Worm (Caenorhabditis elegans) whole organism, L3 larva: Measurements from ENCODE around the gene lpr-4.

Experiments used
- R02D3.7 ChIP-seq: fragments of 150-350 bp; optimal IDR thresholded peaks from 2 replicates; lab custom pipeline; 2014; ENCODE audit warnings: missing biosample characterization, missing genetic modification characterization
- ZK546.5 ChIP-seq: sonication (generic microtip); optimal IDR thresholded peaks from 2 replicates; lab custom pipeline; 2017; ENCODE audit warnings: missing biosample characterization, missing genetic modification characterization
- aly-2 ChIP-seq: fragments of 150-350 bp; optimal IDR thresholded peaks from 2 replicates; lab custom pipeline; 2014; ENCODE audit warnings: missing biosample characterization, missing genetic modification characterization
- ceh-16 ChIP-seq: sonication (generic microtip); optimal IDR thresholded peaks from 2 replicates; lab custom pipeline; 2017; ENCODE audit warnings: missing biosample characterization, missing genetic modification characterization
- ceh-28 ChIP-seq: fragments of 150-350 bp; optimal IDR thresholded peaks from 2 replicates; lab custom pipeline; 2014; ENCODE audit warnings: missing biosample characterization, missing genetic modification reagents, missing genetic modification characterization
- ceh-82 ChIP-seq: fragments of 150-350 bp; optimal IDR thresholded peaks from 2 replicates; lab custom pipeline; 2014; ENCODE audit warnings: missing biosample characterization, missing genetic modification characterization
- ceh-9 ChIP-seq: sonication (generic microtip); optimal IDR thresholded peaks from 2 replicates; lab custom pipeline; 2018; ENCODE audit warnings: missing biosample characterization, missing genetic modification characterization
- elt-2 ChIP-seq: sonication (generic microtip); optimal IDR thresholded peaks from 2 replicates; lab custom pipeline; 2016; ENCODE audit warnings: missing genetic modification reagents, mild to moderate bottlenecking, missing genetic modification characterization, missing compliant biosample characterization
- elt-3 ChIP-seq, 3 experiments: fragments of 150-350 bp in 1 of 3; sonication (generic microtip) in 2 of 3; optimal IDR thresholded peaks; 2 replicates in 2 of 3; 4 replicates in 1 of 3; lab custom pipeline; 2014 to 2017; ENCODE audit warnings: missing biosample characterization in 3 of 3, missing genetic modification characterization in 3 of 3
- eor-1 ChIP-seq, 2 experiments: fragments of 150-350 bp; optimal IDR thresholded peaks; 2 replicates each; lab custom pipeline; 2014 to 2018; ENCODE audit warnings: missing biosample characterization in 2 of 2, missing genetic modification characterization in 2 of 2
- fkh-10 ChIP-seq: sonication (generic microtip); optimal IDR thresholded peaks from 2 replicates; lab custom pipeline; 2017; ENCODE audit warnings: missing biosample characterization, missing genetic modification reagents, missing genetic modification characterization
- fkh-2 ChIP-seq: fragments of 150-350 bp; optimal IDR thresholded peaks from 2 replicates; lab custom pipeline; 2014; ENCODE audit warnings: missing biosample characterization, missing genetic modification reagents, missing genetic modification characterization
- fos-1 ChIP-seq: fragments of 150-350 bp; optimal IDR thresholded peaks from 2 replicates; lab custom pipeline; 2014; ENCODE audit warnings: missing biosample characterization, missing genetic modification characterization
- hmg-11 ChIP-seq: sonication (generic microtip); optimal IDR thresholded peaks from 2 replicates; lab custom pipeline; 2016; ENCODE audit warnings: missing genetic modification characterization, missing compliant biosample characterization
- lin-39 ChIP-seq: fragments of 150-350 bp; optimal IDR thresholded peaks from 2 replicates; lab custom pipeline; 2018; ENCODE audit warnings: missing biosample characterization, missing genetic modification reagents, missing genetic modification characterization
- mdl-1 ChIP-seq: fragments of 150-350 bp; optimal IDR thresholded peaks from 2 replicates; lab custom pipeline; 2014; ENCODE audit warnings: missing biosample characterization, missing genetic modification characterization
- mml-1 ChIP-seq: fragments of 150-350 bp; sonication (generic microtip); optimal IDR thresholded peaks from 3 replicates; lab custom pipeline; 2014; ENCODE audit warnings: missing biosample characterization, missing genetic modification characterization
- nfya-1 ChIP-seq: sonication (generic microtip); optimal IDR thresholded peaks from 2 replicates; lab custom pipeline; 2017; ENCODE audit warnings: missing genetic modification characterization, mild to moderate bottlenecking, missing compliant biosample characterization, antibody characterized with exemption, moderate library complexity; ENCODE audit not compliant: insufficient read depth
- nhr-11 ChIP-seq: fragments of 150-350 bp; optimal IDR thresholded peaks from 2 replicates; lab custom pipeline; 2014; ENCODE audit warnings: missing biosample characterization, missing genetic modification characterization
- nhr-12 ChIP-seq: fragments of 150-350 bp; optimal IDR thresholded peaks from 2 replicates; lab custom pipeline; 2014; ENCODE audit warnings: missing biosample characterization, missing genetic modification characterization
- nhr-23 ChIP-seq: fragments of 150-350 bp; optimal IDR thresholded peaks from 2 replicates; lab custom pipeline; 2014; ENCODE audit warnings: missing biosample characterization, missing genetic modification reagents, missing genetic modification characterization
- nhr-25 ChIP-seq: sonication (generic microtip); optimal IDR thresholded peaks from 2 replicates; lab custom pipeline; 2017; ENCODE audit warnings: missing biosample characterization, missing genetic modification characterization
- nhr-28 ChIP-seq: fragments of 150-350 bp; optimal IDR thresholded peaks from 2 replicates; lab custom pipeline; 2014; ENCODE audit warnings: missing biosample characterization, missing genetic modification characterization
- nhr-43 ChIP-seq: sonication (generic microtip); optimal IDR thresholded peaks from 2 replicates; lab custom pipeline; 2016; ENCODE audit warnings: mild to moderate bottlenecking, missing genetic modification characterization, missing compliant biosample characterization; ENCODE audit not compliant: poor library complexity, severe bottlenecking
- nhr-67 ChIP-seq: fragments of 150-350 bp; optimal IDR thresholded peaks from 2 replicates; lab custom pipeline; 2014; ENCODE audit warnings: missing biosample characterization, missing genetic modification characterization
- nhr-76 ChIP-seq: fragments of 150-350 bp; sonication (generic microtip); optimal IDR thresholded peaks from 5 replicates; lab custom pipeline; 2014; ENCODE audit warnings: missing biosample characterization, missing genetic modification characterization
- nhr-77 ChIP-seq: fragments of 150-350 bp; optimal IDR thresholded peaks from 2 replicates; lab custom pipeline; 2014; ENCODE audit warnings: missing biosample characterization, missing genetic modification characterization
- pha-4 ChIP-seq: fragments of 150-350 bp; optimal IDR thresholded peaks from 2 replicates; lab custom pipeline; 2014; ENCODE audit warnings: missing biosample characterization, missing genetic modification reagents, missing genetic modification characterization
- pqm-1 ChIP-seq: fragments of 150-350 bp; optimal IDR thresholded peaks from 2 replicates; lab custom pipeline; 2017; ENCODE audit warnings: missing biosample characterization, missing genetic modification characterization, inconsistent platforms
- sea-2 ChIP-seq: fragments of 150-350 bp; sonication (generic microtip); optimal IDR thresholded peaks from 4 replicates; lab custom pipeline; 2014; ENCODE audit warnings: missing biosample characterization, missing genetic modification reagents, missing genetic modification characterization
- skn-1 ChIP-seq: fragments of 150-350 bp; optimal IDR thresholded peaks from 2 replicates; lab custom pipeline; 2014; ENCODE audit warnings: missing biosample characterization, missing genetic modification characterization
- snpc-4 ChIP-seq: fragments of 150-350 bp; optimal IDR thresholded peaks from 2 replicates; lab custom pipeline; 2014; ENCODE audit warnings: missing biosample characterization, missing genetic modification characterization
- tbx-2 ChIP-seq: sonication (generic microtip); optimal IDR thresholded peaks from 2 replicates; lab custom pipeline; 2016; ENCODE audit warnings: mild to moderate bottlenecking, missing genetic modification characterization, missing compliant biosample characterization
- unc-39 ChIP-seq: sonication (generic microtip); optimal IDR thresholded peaks from 4 replicates; lab custom pipeline; 2017; ENCODE audit warnings: missing biosample characterization, missing genetic modification characterization
- unc-62 ChIP-seq: fragments of 150-350 bp; sonication (generic microtip); optimal IDR thresholded peaks from 4 replicates; lab custom pipeline; 2014; ENCODE audit warnings: missing biosample characterization, missing genetic modification reagents, missing genetic modification characterization
- zag-1 ChIP-seq: fragments of 150-350 bp; optimal IDR thresholded peaks from 2 replicates; lab custom pipeline; 2014; ENCODE audit warnings: missing biosample characterization, missing genetic modification characterization
- ztf-11 ChIP-seq: fragments of 150-350 bp; optimal IDR thresholded peaks from 2 replicates; lab custom pipeline; 2014; ENCODE audit warnings: missing biosample characterization, missing genetic modification characterization
- ztf-4 ChIP-seq: fragments of 150-350 bp; optimal IDR thresholded peaks from 2 replicates; lab custom pipeline; 2014; ENCODE audit warnings: missing biosample characterization, missing genetic modification characterization

The lpr-4 gene

DNA sequence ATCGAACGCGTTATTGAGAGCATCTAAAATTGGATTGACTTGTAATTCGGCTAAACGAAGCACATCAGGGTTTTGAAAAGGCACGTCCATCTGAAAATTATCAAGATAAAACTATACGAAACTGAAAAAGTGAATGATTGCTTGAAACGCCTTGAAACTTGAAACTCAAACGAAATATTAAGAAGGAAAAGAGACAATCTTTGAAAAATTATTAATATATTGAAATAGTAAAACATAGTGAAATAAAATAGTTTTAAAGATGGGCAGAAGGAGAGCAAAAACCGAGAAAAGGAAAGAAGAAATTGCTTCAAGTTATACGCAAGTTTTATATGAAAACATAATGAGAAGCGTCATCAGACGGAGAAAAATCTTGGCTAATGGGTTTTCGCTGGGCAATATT is 33.2 kb downstream of the lpr-4 start, which contains the start of gene W02H3.3:
Gene W02H3.3 (minus strand): TSS at position 101 of the 400 bp plus-strand sequence.
- TF ChIP-seq zag-1 (no peak), nhr-67 (tag; lab: Kevin White, UChicago) (no peak), ceh-82 (tag; lab: Kevin White, UChicago) (no peak), fkh-10 (no peak), skn-1 (no peak), ZK546.5 (tag; lab: Kevin White, UChicago) (no peak), lin-39 (tag; lab: Kevin White, UChicago) (no peak), sea-2 (GFP tag; lab: Kevin White, UChicago) (no peak), unc-39 (tag; lab: Kevin White, UChicago) (no peak), unc-62 (no peak), hmg-11 (no peak), nhr-77 (tag; lab: Kevin White, UChicago) (no peak), elt-3 (tag; optimal IDR thresholded peaks at IDR 0.05; lab: Kevin White, UChicago) (no peak), nhr-11 (tag; lab: Kevin White, UChicago) (no peak), snpc-4 (tag; lab: Kevin White, UChicago) (no peak), R02D3.7 (no peak), nhr-28 (no peak), ztf-4 (tag; lab: Kevin White, UChicago) (no peak)
- TF ChIP-seq, all 47 proteins: peak for 0

DNA sequence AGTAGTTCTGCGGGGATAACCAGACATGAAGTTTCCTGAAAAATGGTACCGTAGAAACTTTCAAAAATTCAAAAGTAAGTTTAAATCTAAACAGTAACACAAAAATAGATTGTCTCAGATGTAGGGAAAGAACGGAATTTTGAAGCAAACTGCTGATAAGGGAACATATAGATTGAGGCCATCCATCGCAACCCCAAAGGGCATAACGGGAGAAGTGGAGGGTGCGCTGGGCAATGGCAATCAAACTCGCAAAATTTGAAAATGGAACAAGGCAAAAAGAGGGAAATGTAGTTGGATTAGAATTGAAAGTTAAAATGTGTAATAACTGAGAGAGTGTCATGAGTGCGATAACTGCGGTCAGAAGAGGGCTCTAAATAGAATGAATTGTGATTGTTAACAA is 38.2 kb downstream of the lpr-4 start:
- TF ChIP-seq mdl-1 (tag; lab: Kevin White, UChicago) (no peak), nhr-28 (no peak), ztf-11 (tag; lab: Kevin White, UChicago) (no peak), nhr-43 (tag; lab: Kevin White, UChicago) (no peak), eor-1 (tag; optimal IDR thresholded peaks at IDR 0.05; lab: Kevin White, UChicago) (no peak), ZK546.5 (tag; lab: Kevin White, UChicago) (no peak), nhr-12 (tag; lab: Kevin White, UChicago) (no peak), pqm-1 (tag; lab: Kevin White, UChicago) (no peak), tbx-2 (tag; lab: Kevin White, UChicago) (no peak)

DNA sequence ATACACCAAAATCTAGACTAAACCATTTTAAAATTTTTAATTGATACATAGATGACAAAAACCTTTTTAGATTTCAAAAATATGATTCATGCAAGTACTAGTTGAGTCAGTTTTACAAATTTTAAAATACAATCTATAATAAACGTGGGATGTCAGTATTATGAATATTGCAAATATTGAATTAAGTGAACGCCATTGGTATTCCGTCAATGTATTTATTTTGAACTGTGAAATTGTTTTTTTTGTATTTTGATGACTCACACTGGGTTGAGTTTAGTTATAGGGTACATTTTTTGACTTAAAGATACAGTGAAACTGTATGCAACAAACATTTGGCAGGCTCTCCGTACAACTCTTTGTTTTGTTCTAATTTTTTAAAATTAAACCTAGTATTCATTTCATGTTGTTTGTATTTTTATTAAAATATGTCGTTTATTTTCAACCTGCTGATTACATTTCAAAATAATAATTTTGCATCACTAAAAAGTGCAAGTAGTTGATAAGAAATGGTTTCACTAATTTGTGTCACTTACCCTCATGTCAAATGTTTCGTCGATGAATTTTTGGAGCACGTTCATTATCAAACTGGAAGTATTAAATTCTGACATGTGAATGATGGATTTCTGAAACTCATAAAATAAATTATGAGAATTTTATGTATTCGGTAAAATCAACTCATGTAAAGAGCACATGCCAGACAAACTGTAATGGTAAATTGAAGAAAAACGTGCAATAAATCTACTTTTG is 40.1 kb downstream of the lpr-4 start, which contains the start of gene W02H3.1:
Gene W02H3.1 (minus strand): TSS at position 578 of the 747 bp plus-strand sequence.
- no peak for TF ChIP-seq nhr-23
- TF ChIP-seq pqm-1 (tag; lab: Kevin White, UChicago), result peak; percentile 31
- no peak for TF ChIP-seq snpc-4 (tag; lab: Kevin White, UChicago)
- peak; percentile 49 for TF ChIP-seq elt-2
- no peak for TF ChIP-seq unc-62

DNA sequence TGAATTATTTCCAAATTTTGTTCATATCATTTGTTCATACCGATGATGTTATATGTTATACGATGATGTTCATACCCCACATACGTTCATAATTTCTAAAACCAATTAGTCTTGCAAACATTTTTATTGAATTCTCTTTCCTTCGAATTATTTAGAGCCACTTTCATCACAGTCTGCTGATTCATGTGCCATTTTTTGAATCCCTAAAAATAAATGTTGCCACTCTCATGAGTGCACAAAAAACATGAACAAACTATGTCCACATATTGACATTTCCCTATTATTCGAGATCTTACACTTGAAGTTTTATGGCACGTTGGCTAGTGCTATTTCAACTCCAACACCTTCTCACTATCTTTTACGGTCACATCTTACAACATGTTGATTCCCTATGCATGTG is 42.1 kb downstream of the lpr-4 start, which contains the start of gene clc-17:
Gene clc-17 (plus strand): TSS at position 301 of the 400 bp plus-strand sequence.
- no peak for TF ChIP-seq nhr-43 (tag; lab: Kevin White, UChicago)
- TF ChIP-seq ceh-16, result no peak
- no peak for TF ChIP-seq nhr-76
- TF ChIP-seq eor-1 (tag; optimal IDR thresholded peaks at IDR 0.05; lab: Kevin White, UChicago), result no peak
- no peak for TF ChIP-seq elt-3 (tag; optimal IDR thresholded peaks at IDR 0.05; lab: Kevin White, UChicago)
- TF ChIP-seq aly-2 (tag; lab: Kevin White, UChicago), result no peak
- no peak for TF ChIP-seq nhr-23
- TF ChIP-seq zag-1, result no peak
- TF ChIP-seq fkh-2 (tag; lab: Kevin White, UChicago), result no peak
- TF ChIP-seq fos-1, result no peak
- no peak for TF ChIP-seq ceh-28 (tag; lab: Kevin White, UChicago)
- TF ChIP-seq nhr-25 (tag; lab: Kevin White, UChicago), result no peak
- TF ChIP-seq fkh-10, result no peak
- TF ChIP-seq tbx-2 (tag; lab: Kevin White, UChicago), result no peak
- TF ChIP-seq ceh-9 (tag; lab: Kevin White, UChicago), result no peak
- TF ChIP-seq nfya-1 (tag; lab: Kevin White, UChicago), result no peak
- TF ChIP-seq nhr-12 (tag; lab: Kevin White, UChicago), result no peak
- TF ChIP-seq mml-1 (tag; lab: Kevin White, UChicago), result no peak
- TF ChIP-seq pha-4 (tag; lab: Kevin White, UChicago), result no peak
- no peak for TF ChIP-seq sea-2 (GFP tag; lab: Kevin White, UChicago)
